Fruit fly (Drosophila melanogaster) whole organism, embryonic: ENCODE data around the gene CG43295.

Experiments used
- B-H2 ChIP-seq: fragments of 200-800 bp; sonication (Bioruptor generic); optimal IDR thresholded peaks from 2 replicates; lab custom pipeline; 2018; ENCODE audit warnings: missing biosample characterization, mild to moderate bottlenecking, missing genetic modification characterization
- Bteb2 ChIP-seq: fragments of 200-800 bp; sonication (Bioruptor generic); optimal IDR thresholded peaks from 2 replicates; lab custom pipeline; 2016; ENCODE audit warnings: missing biosample characterization, missing genetic modification characterization
- CG11247 ChIP-seq: fragments of 200-800 bp; sonication (Bioruptor generic); IDR thresholded peaks from 2 replicates; pipeline ENCODE4 v1.3.6; 2022; ENCODE audit warnings: missing biosample characterization, missing genetic modification characterization
- CG12155 ChIP-seq: fragments of 200-800 bp; sonication (Bioruptor generic); optimal IDR thresholded peaks from 3 replicates; lab custom pipeline; 2016; ENCODE audit warnings: missing biosample characterization, missing genetic modification characterization
- CG12659 ChIP-seq: fragments of 200-800 bp; sonication (Bioruptor generic); optimal IDR thresholded peaks from 3 replicates; lab custom pipeline; 2017; ENCODE audit warnings: mild to moderate bottlenecking, missing biosample characterization, missing genetic modification reagents, missing genetic modification characterization
- CG14710 ChIP-seq: fragments of 200-800 bp; sonication (Bioruptor generic); optimal IDR thresholded peaks from 3 replicates; lab custom pipeline; 2019; ENCODE audit warnings: missing biosample characterization, mild to moderate bottlenecking, missing genetic modification characterization, moderate library complexity
- CG17186 ChIP-seq: fragments of 200-800 bp; sonication (Bioruptor generic); optimal IDR thresholded peaks from 3 replicates; lab custom pipeline; 2017; ENCODE audit warnings: missing biosample characterization, missing genetic modification reagents, missing genetic modification characterization
- CG18619 ChIP-seq: fragments of 200-800 bp; sonication (Bioruptor generic); optimal IDR thresholded peaks from 3 replicates; lab custom pipeline; 2017; ENCODE audit warnings: missing biosample characterization, mild to moderate bottlenecking, missing genetic modification characterization
- CG30403 ChIP-seq: fragments of 200-800 bp; sonication (Bioruptor generic); optimal IDR thresholded peaks from 3 replicates; lab custom pipeline; 2016; ENCODE audit warnings: missing biosample characterization, missing genetic modification characterization
- CG31441 ChIP-seq: fragments of 200-800 bp; sonication (Bioruptor generic); IDR thresholded peaks from 2 replicates; pipeline ENCODE4 v1.3.6; 2022; ENCODE audit warnings: missing biosample characterization, missing genetic modification characterization
- CG3407 ChIP-seq: fragments of 200-800 bp; sonication (Bioruptor generic); optimal IDR thresholded peaks from 2 replicates; lab custom pipeline; 2018; ENCODE audit warnings: missing biosample characterization, mild to moderate bottlenecking, missing genetic modification characterization
- CG42726 ChIP-seq: fragments of 200-800 bp; sonication (Bioruptor generic); IDR thresholded peaks from 2 replicates; pipeline ENCODE4 v1.3.6; 2022; ENCODE audit warnings: missing biosample characterization, missing genetic modification characterization; ENCODE audit not compliant: partially characterized antibody
- CG6254 ChIP-seq: fragments of 200-800 bp; sonication (Bioruptor generic); optimal IDR thresholded peaks from 3 replicates; lab custom pipeline; 2017; ENCODE audit warnings: mild to moderate bottlenecking, missing biosample characterization, missing genetic modification reagents, missing genetic modification characterization
- CG6854 ChIP-seq: fragments of 200-800 bp; sonication (Bioruptor generic); optimal IDR thresholded peaks from 3 replicates; lab custom pipeline; 2017; ENCODE audit warnings: missing biosample characterization, mild to moderate bottlenecking, missing genetic modification characterization
- CG7745 ChIP-seq: fragments of 200-800 bp; sonication (Bioruptor generic); optimal IDR thresholded peaks from 2 replicates; lab custom pipeline; 2018; ENCODE audit warnings: missing biosample characterization, mild to moderate bottlenecking, missing genetic modification characterization, moderate library complexity
- CG8290 ChIP-seq, 3 experiments: fragments of 200-800 bp; sonication (Bioruptor generic); optimal IDR thresholded peaks; 2 replicates each; lab custom pipeline; 2016 to 2019; ENCODE audit warnings: missing biosample characterization in 3 of 3, missing genetic modification characterization in 3 of 3, mild to moderate bottlenecking in 2 of 3, moderate library complexity in 1 of 3
- CG8388 ChIP-seq: fragments of 200-800 bp; sonication (Bioruptor generic); optimal IDR thresholded peaks from 2 replicates; lab custom pipeline; 2019; ENCODE audit warnings: missing biosample characterization, mild to moderate bottlenecking, missing genetic modification characterization, moderate library complexity
- CG9609 ChIP-seq: fragments of 200-800 bp; sonication (Bioruptor generic); optimal IDR thresholded peaks from 3 replicates; lab custom pipeline; 2016; ENCODE audit warnings: missing biosample characterization, missing genetic modification characterization
- CHES-1-like ChIP-seq: fragments of 200-800 bp; sonication (Bioruptor generic); optimal IDR thresholded peaks from 2 replicates; lab custom pipeline; 2016; ENCODE audit warnings: missing biosample characterization, missing genetic modification characterization
- CkIIα-i1 ChIP-seq: fragments of 200-800 bp; sonication (Bioruptor generic); IDR thresholded peaks from 2 replicates; pipeline ENCODE4 v1.3.6; 2022; ENCODE audit warnings: missing biosample characterization, missing genetic modification characterization
- CrebB ChIP-seq: fragments of 200-800 bp; sonication (Bioruptor generic); optimal IDR thresholded peaks from 3 replicates; lab custom pipeline; 2018; ENCODE audit warnings: missing biosample characterization, mild to moderate bottlenecking, missing genetic modification characterization
- Drgx ChIP-seq: fragments of 200-800 bp; sonication (Bioruptor generic); IDR thresholded peaks from 2 replicates; pipeline ENCODE4 v1.3.6; 2022; ENCODE audit warnings: missing biosample characterization, missing genetic modification characterization
- E2f1 ChIP-seq: fragments of 200-800 bp; sonication (Bioruptor generic); IDR thresholded peaks from 2 replicates; pipeline ENCODE4 v1.3.6; 2022; ENCODE audit warnings: missing biosample characterization, missing genetic modification characterization
- Elba2 ChIP-seq: fragments of 200-800 bp; sonication (Bioruptor generic); optimal IDR thresholded peaks from 3 replicates; lab custom pipeline; 2016; ENCODE audit warnings: missing biosample characterization, missing genetic modification characterization
- Fer1 ChIP-seq: fragments of 200-800 bp; sonication (Bioruptor generic); optimal IDR thresholded peaks from 2 replicates; lab custom pipeline; 2017; ENCODE audit warnings: missing biosample characterization, mild to moderate bottlenecking, missing genetic modification characterization
- Fer2 ChIP-seq: fragments of 200-800 bp; sonication (Bioruptor generic); optimal IDR thresholded peaks from 2 replicates; lab custom pipeline; 2018; ENCODE audit warnings: missing biosample characterization, mild to moderate bottlenecking, missing genetic modification characterization, moderate library complexity
- HLH3B ChIP-seq: fragments of 200-800 bp; sonication (Bioruptor generic); IDR thresholded peaks from 2 replicates; pipeline ENCODE4 v1.3.6; 2022; ENCODE audit warnings: missing biosample characterization, missing genetic modification characterization
- Pdp1 ChIP-seq, 2 experiments: fragments of 200-800 bp; sonication (Bioruptor generic); optimal IDR thresholded peaks; 3 replicates each; lab custom pipeline; 2016; ENCODE audit warnings: missing biosample characterization in 2 of 2, missing genetic modification characterization in 2 of 2, mild to moderate bottlenecking in 1 of 2, moderate library complexity in 1 of 2
- Rfx ChIP-seq: fragments of 200-800 bp; sonication (Bioruptor generic); IDR thresholded peaks from 2 replicates; pipeline ENCODE4 v1.3.6; 2022; ENCODE audit warnings: missing biosample characterization, missing genetic modification characterization
- Scr ChIP-seq: fragments of 200-800 bp; sonication (Bioruptor generic); IDR thresholded peaks from 2 replicates; pipeline ENCODE4 v1.3.6; 2022; ENCODE audit warnings: missing biosample characterization, missing genetic modification characterization; ENCODE audit not compliant: partially characterized antibody
- Side ChIP-seq: fragments of 200-800 bp; sonication (Bioruptor generic); optimal IDR thresholded peaks from 2 replicates; lab custom pipeline; 2016; ENCODE audit warnings: missing biosample characterization, missing genetic modification characterization
- Six4 ChIP-seq: fragments of 200-800 bp; sonication (Bioruptor generic); optimal IDR thresholded peaks from 2 replicates; lab custom pipeline; 2016; ENCODE audit warnings: missing biosample characterization, missing genetic modification characterization
- TFAM ChIP-seq: fragments of 200-800 bp; sonication (Bioruptor generic); optimal IDR thresholded peaks from 2 replicates; lab custom pipeline; 2017; ENCODE audit warnings: missing biosample characterization, missing genetic modification characterization, inconsistent platforms
- Xrp1 ChIP-seq: fragments of 200-800 bp; sonication (Bioruptor generic); IDR thresholded peaks from 2 replicates; pipeline ENCODE4 v1.3.6; 2022; ENCODE audit warnings: missing biosample characterization, missing genetic modification characterization
- YL-1 ChIP-seq: fragments of 200-800 bp; sonication (Bioruptor generic); optimal IDR thresholded peaks from 3 replicates; lab custom pipeline; 2017; ENCODE audit warnings: missing biosample characterization, mild to moderate bottlenecking, missing genetic modification characterization
- bab2 ChIP-seq: fragments of 200-800 bp; sonication (Bioruptor generic); optimal IDR thresholded peaks from 2 replicates; lab custom pipeline; 2016; ENCODE audit warnings: missing biosample characterization, missing genetic modification characterization
- bsh ChIP-seq, 2 experiments: fragments of 200-800 bp; sonication (Bioruptor generic); optimal IDR thresholded peaks; 2 replicates each; lab custom pipeline; 2017 to 2018; ENCODE audit warnings: mild to moderate bottlenecking in 2 of 2, missing biosample characterization in 2 of 2, missing genetic modification characterization in 2 of 2, moderate library complexity in 1 of 2
- eyg ChIP-seq: fragments of 200-800 bp; sonication (Bioruptor generic); optimal IDR thresholded peaks from 3 replicates; lab custom pipeline; 2016; ENCODE audit warnings: missing biosample characterization, missing genetic modification characterization
- her ChIP-seq: fragments of 200-800 bp; sonication (Bioruptor generic); optimal IDR thresholded peaks from 2 replicates; lab custom pipeline; 2016; ENCODE audit warnings: missing biosample characterization, missing genetic modification characterization
- hkb ChIP-seq, 2 experiments: fragments of 200-800 bp in 1 of 2; fragments of >200 bp in 1 of 2; sonication (Bioruptor generic) in 1 of 2; IDR thresholded peaks in 1 of 2; optimal IDR thresholded peaks in 1 of 2; 2 replicates each; pipeline versions ENCODE4 v1.3.6 to Lab custom; 2017 to 2022; ENCODE audit warnings: missing biosample characterization in 1 of 2, missing genetic modification characterization in 1 of 2
- hth ChIP-seq: fragments of >200 bp; optimal IDR thresholded peaks from 2 replicates; lab custom pipeline; 2017; ENCODE audit warnings: inconsistent platforms
- klu ChIP-seq: fragments of 200-800 bp; sonication (Bioruptor generic); IDR thresholded peaks from 2 replicates; pipeline ENCODE4 v1.3.6; 2022; ENCODE audit warnings: missing biosample characterization, missing genetic modification characterization
- luna ChIP-seq: fragments of 200-800 bp; sonication (Bioruptor generic); optimal IDR thresholded peaks from 2 replicates; lab custom pipeline; 2016; ENCODE audit warnings: missing biosample characterization, missing genetic modification characterization
- oc ChIP-seq: fragments of 200-800 bp; sonication (Bioruptor generic); optimal IDR thresholded peaks from 2 replicates; lab custom pipeline; 2018; ENCODE audit warnings: missing biosample characterization, mild to moderate bottlenecking, missing genetic modification characterization, moderate library complexity
- otp ChIP-seq: fragments of 200-800 bp; sonication (Bioruptor generic); IDR thresholded peaks from 3 replicates; pipeline ENCODE4, ENCODE4 v1.3.6; 2022; ENCODE audit warnings: missing biosample characterization, missing genetic modification characterization
- rib ChIP-seq: fragments of 200-800 bp; sonication (Bioruptor generic); IDR thresholded peaks from 2 replicates; pipeline ENCODE4 v1.3.6; 2022; ENCODE audit warnings: missing biosample characterization, missing genetic modification characterization
- sd ChIP-seq: fragments of 200-800 bp; sonication (Bioruptor generic); optimal IDR thresholded peaks from 3 replicates; lab custom pipeline; 2018; ENCODE audit warnings: missing biosample characterization, mild to moderate bottlenecking, missing genetic modification characterization, moderate library complexity
- slbo ChIP-seq: fragments of 200-800 bp; sonication (Bioruptor generic); IDR thresholded peaks from 2 replicates; pipeline ENCODE4 v1.3.6; 2022; ENCODE audit warnings: missing biosample characterization, missing genetic modification characterization
- so ChIP-seq: fragments of 200-800 bp; sonication (Bioruptor generic); IDR thresholded peaks from 3 replicates; pipeline ENCODE4 v1.3.6; 2022; ENCODE audit warnings: missing biosample characterization, missing genetic modification characterization
- zfh1 ChIP-seq: fragments of 200-800 bp; sonication (Bioruptor generic); IDR thresholded peaks from 3 replicates; pipeline ENCODE4 v1.3.6; 2022; ENCODE audit warnings: missing biosample characterization, missing genetic modification characterization

The CG43295 gene

DNA sequence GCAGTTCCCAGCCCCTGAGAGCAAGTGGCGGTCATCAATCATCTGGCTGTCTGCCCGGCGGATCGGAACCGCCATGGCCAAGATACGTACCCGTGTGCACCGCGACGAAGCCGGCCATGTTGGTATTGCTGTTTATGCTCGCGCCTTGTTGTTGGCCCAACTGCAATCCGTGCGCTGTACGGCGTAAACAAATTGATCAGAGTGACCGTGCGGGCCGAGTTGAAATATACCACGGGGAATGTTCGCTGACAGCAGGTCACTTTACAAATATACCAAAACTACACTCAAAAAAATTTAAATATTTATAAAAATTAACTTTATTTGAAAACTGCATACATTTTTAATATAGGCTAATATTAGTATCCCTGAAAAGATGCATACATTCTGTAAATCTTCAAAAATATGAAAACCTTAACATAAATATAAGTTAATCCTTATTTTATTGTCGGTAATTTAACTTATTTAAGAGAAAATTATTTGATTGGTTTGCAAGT lies 18.3 kb upstream of the CG43295 start, which contains the start of gene Tasp1 (continued):
- TF ChIP-seq CrebB (tag; lab: Kevin White, UChicago) (no peak), CG18619 (peak; percentile 56), CG14710 (tag; lab: Kevin White, UChicago) (peak; percentile 68), HLH3B (GFP tag; lab: Robert Waterston, UW) (peak; percentile 74), Fer1 (GFP tag; lab: Kevin White, UChicago) (peak; percentile 67), hth (lab: Kevin White, UChicago) (no peak), TFAM (no peak), E2f1 (GFP tag; lab: Robert Waterston, UW) (peak; percentile 79), CG6254 (peak; percentile 22), Xrp1 (GFP tag; lab: Robert Waterston, UW) (peak; percentile 79), CkIIα-i1 (GFP tag; lab: Robert Waterston, UW) (no peak), CG7745 (no peak), CG12155 (GFP tag; lab: Kevin White, UChicago) (peak; percentile 59), slbo (GFP tag; lab: Robert Waterston, UW) (peak; percentile 80), B-H2 (GFP tag; lab: Kevin White, UChicago) (peak; percentile 11), CG8290 (GFP tag; optimal IDR thresholded peaks at IDR 0.05; lab: Kevin White, UChicago) (no peak), CG8290 (tag; optimal IDR thresholded peaks at IDR 0.05; lab: Kevin White, UChicago) (peak in 1 of 2 experiments; percentile 54), CG30403 (GFP tag; lab: Kevin White, UChicago) (peak; percentile 63), Side (GFP tag; lab: Kevin White, UChicago) (peak; percentile 22), Six4 (GFP tag; lab: Kevin White, UChicago) (peak; percentile 41), sd (tag; lab: Kevin White, UChicago) (peak; percentile 86), oc (no peak), YL-1 (GFP tag; lab: Kevin White, UChicago) (peak; percentile 48), Pdp1 (GFP tag; optimal IDR thresholded peaks at IDR 0.05; lab: Kevin White, UChicago) (peak in 1 of 2 experiments; percentile 49), Fer2 (tag; lab: Kevin White, UChicago) (peak; percentile 10), Rfx (peak; percentile 79), hkb (optimal IDR thresholded peaks at IDR 0.05; lab: Kevin White, UChicago) (no peak), hkb (GFP tag; IDR thresholded peaks at IDR 0.05; lab: Robert Waterston, UW) (peak; percentile 74), eyg (GFP tag; lab: Kevin White, UChicago) (no peak), rib (GFP tag; lab: Robert Waterston, UW) (peak; percentile 39; the same call in 1 of the 2 replicates), luna (GFP tag; lab: Kevin White, UChicago) (no peak), CG12659 (GFP tag; lab: Kevin White, UChicago) (peak; percentile 75), bsh (GFP tag; optimal IDR thresholded peaks at IDR 0.05; lab: Kevin White, UChicago) (peak in 1 of 2 experiments; percentile 74), CHES-1-like (GFP tag; lab: Kevin White, UChicago) (peak; percentile 68), Elba2 (GFP tag; lab: Kevin White, UChicago) (no peak), her (GFP tag; lab: Kevin White, UChicago) (no peak), CG3407 (GFP tag; lab: Kevin White, UChicago) (no peak), CG31441 (GFP tag; lab: Robert Waterston, UW) (peak; percentile 79), zfh1 (peak; percentile 73; the same call in 2 of the 3 replicates), CG8388 (GFP tag; lab: Kevin White, UChicago) (peak; percentile 67), so (GFP tag; lab: Robert Waterston, UW) (peak; percentile 61; the same call in 1 of the 3 replicates), Drgx (GFP tag; lab: Robert Waterston, UW) (peak; percentile 36), Bteb2 (no peak), bab2 (no peak), otp (GFP tag; lab: Robert Waterston, UW) (no peak), CG9609 (GFP tag; lab: Kevin White, UChicago) (no peak), CG6854 (no peak), klu (GFP tag; lab: Robert Waterston, UW) (no peak), CG11247 (GFP tag; lab: Robert Waterston, UW) (peak; percentile 57; the same call in 1 of the 2 replicates), Scr (GFP tag; lab: Robert Waterston, UW) (peak; percentile 23; the same call in 1 of the 2 replicates), CG42726 (GFP tag; lab: Robert Waterston, UW) (no peak; the same call in 1 of the 2 replicates), CG17186 (GFP tag; lab: Kevin White, UChicago) (peak; percentile 5)
